Worm (Caenorhabditis elegans) whole organism, young adult: Measurements from ENCODE around the gene rfs-1.

Experiments used
- ama-1 ChIP-seq, 3 experiments: fragments of 150-350 bp in 1 of 3; sonication (generic microtip) in 2 of 3; optimal IDR thresholded peaks; 2 replicates each; lab custom pipeline; 2014 to 2018; ENCODE audit warnings: missing biosample characterization in 2 of 3, missing genetic modification characterization in 2 of 3, missing genetic modification reagents in 2 of 3
- him-1 ChIP-seq: sonication (generic microtip); optimal IDR thresholded peaks from 2 replicates; lab custom pipeline; 2016; ENCODE audit warnings: missing genotype, missing genetic modification reagents, missing genetic modification characterization, missing compliant biosample characterization
- lin-54 ChIP-seq: fragments of 200-800 bp; sonication (Bioruptor generic); optimal IDR thresholded peaks from 2 replicates; lab custom pipeline; 2018; ENCODE audit warnings: mild to moderate bottlenecking, missing genetic modification characterization, missing compliant biosample characterization
- pha-4 ChIP-seq: fragments of 150-350 bp; sonication (generic microtip); optimal IDR thresholded peaks from 2 replicates; lab custom pipeline; 2014; ENCODE audit warnings: missing biosample characterization, missing genetic modification reagents, missing genetic modification characterization
- repo-1 ChIP-seq: sonication (generic microtip); optimal IDR thresholded peaks from 2 replicates; lab custom pipeline; 2017; ENCODE audit warnings: mild to moderate bottlenecking, missing genetic modification characterization, missing compliant biosample characterization
- sea-2 ChIP-seq: fragments of 200-800 bp; sonication (Bioruptor generic); IDR thresholded peaks from 2 replicates; pipeline ENCODE4 v1.3.6; 2022; ENCODE audit warnings: missing genetic modification characterization, missing compliant biosample characterization
- snpc-4 ChIP-seq, 5 experiments: fragments of 150-350 bp in 1 of 5; sonication (generic microtip) in 4 of 5; optimal IDR thresholded peaks; 2 replicates each; lab custom pipeline; 2014 to 2018; ENCODE audit warnings: missing genetic modification characterization in 5 of 5, missing biosample characterization in 3 of 5, antibody characterized with exemption in 2 of 5, mild to moderate bottlenecking in 2 of 5, missing compliant biosample characterization in 2 of 5, missing genotype in 2 of 5, moderate library complexity in 2 of 5, missing genetic modification reagents in 1 of 5
- unc-130 ChIP-seq: sonication (generic microtip); optimal IDR thresholded peaks from 2 replicates; lab custom pipeline; 2016; ENCODE audit warnings: missing genetic modification reagents, missing genetic modification characterization, missing compliant biosample characterization

ce11 chrIII:8278801-8279200 lies 52.5 kb downstream of the rfs-1 start, which contains the start of gene mig-10:
- TF ChIP-seq sea-2 (GFP tag; lab: Robert Waterston, UW), result no peak
- no peak for TF ChIP-seq lin-54
- no peak for TF ChIP-seq him-1 (tag; lab: Kevin White, UChicago)
- no peak for TF ChIP-seq repo-1
- TF ChIP-seq pha-4 (tag; lab: Kevin White, UChicago), result no peak
- TF ChIP-seq unc-130 (GFP tag; lab: Kevin White, UChicago), result no peak
- TF ChIP-seq ama-1 (optimal IDR thresholded peaks at IDR 0.05; lab: Kevin White, UChicago), result no peak
- TF ChIP-seq ama-1 (GFP tag; optimal IDR thresholded peaks at IDR 0.05; lab: Kevin White, UChicago), result no peak
- no peak for TF ChIP-seq snpc-4 (GFP tag; optimal IDR thresholded peaks at IDR 0.05; lab: Kevin White, UChicago)
- no peak for TF ChIP-seq snpc-4 (tag; optimal IDR thresholded peaks at IDR 0.05; lab: Kevin White, UChicago)
